Worm (Caenorhabditis elegans) whole organism, L1 larva: Measurements from ENCODE around the gene F55G1.15.
A peak's percentile ranks its signal among the peaks of the same experiment; 100 is the strongest.

Experiments used
- C04F5.9 ChIP-seq: sonication (generic microtip); optimal IDR thresholded peaks from 2 replicates; lab custom pipeline; 2016; ENCODE audit warnings: missing genetic modification characterization, missing compliant biosample characterization
- C16A3.4 ChIP-seq: fragments of 150-350 bp; optimal IDR thresholded peaks from 2 replicates; lab custom pipeline; 2014; ENCODE audit warnings: missing biosample characterization, missing genetic modification characterization
- C34B4.2 ChIP-seq: sonication (generic microtip); optimal IDR thresholded peaks from 2 replicates; lab custom pipeline; 2017; ENCODE audit warnings: mild to moderate bottlenecking, missing genetic modification characterization, missing compliant biosample characterization
- Y116A8C.19 ChIP-seq: sonication (generic microtip); optimal IDR thresholded peaks from 2 replicates; lab custom pipeline; 2016; ENCODE audit warnings: missing compliant biosample characterization, missing genetic modification characterization, borderline replicate concordance
- alr-1 ChIP-seq: fragments of 200-800 bp; sonication (Bioruptor generic); optimal IDR thresholded peaks from 2 replicates; lab custom pipeline; 2018; ENCODE audit warnings: borderline replicate concordance, mild to moderate bottlenecking, missing genetic modification characterization, missing compliant biosample characterization
- aly-2 ChIP-seq: fragments of 150-350 bp; optimal IDR thresholded peaks from 2 replicates; lab custom pipeline; 2014; ENCODE audit warnings: missing biosample characterization, missing genetic modification characterization
- ceh-63 ChIP-seq: fragments of 200-800 bp; sonication (Bioruptor generic); optimal IDR thresholded peaks from 2 replicates; lab custom pipeline; 2018; ENCODE audit warnings: mild to moderate bottlenecking, missing genetic modification characterization, missing compliant biosample characterization
- ceh-8 ChIP-seq: fragments of 200-800 bp; sonication (Bioruptor generic); optimal IDR thresholded peaks from 2 replicates; lab custom pipeline; 2018; ENCODE audit warnings: mild to moderate bottlenecking, missing genetic modification characterization, moderate library complexity, missing compliant biosample characterization
- ceh-82 ChIP-seq, 3 experiments: fragments of 150-350 bp in 1 of 3; sonication (generic microtip) in 2 of 3; optimal IDR thresholded peaks; 2 replicates each; lab custom pipeline; 2014 to 2017; ENCODE audit warnings: missing biosample characterization in 3 of 3, missing genetic modification characterization in 3 of 3
- ceh-90 ChIP-seq: sonication (generic microtip); optimal IDR thresholded peaks from 2 replicates; lab custom pipeline; 2016; ENCODE audit warnings: missing genetic modification characterization, missing compliant biosample characterization
- dsc-1 ChIP-seq: sonication (generic microtip); optimal IDR thresholded peaks from 2 replicates; lab custom pipeline; 2016; ENCODE audit warnings: mild to moderate bottlenecking, missing genetic modification characterization, missing compliant biosample characterization
- efl-1 ChIP-seq, 4 experiments: fragments of 150-350 bp; optimal IDR thresholded peaks in 3 of 4; peaks in 1 of 4; 1 replicate in 1 of 4; 2 replicates in 3 of 4; lab custom pipeline; 2014; ENCODE audit warnings: missing biosample characterization in 2 of 4, missing genetic modification characterization in 2 of 4, missing genetic modification reagents in 2 of 4
- egl-13 ChIP-seq: sonication (generic microtip); optimal IDR thresholded peaks from 2 replicates; lab custom pipeline; 2016; ENCODE audit warnings: missing genotype, missing genetic modification reagents, missing genetic modification characterization, missing compliant biosample characterization
- egl-27 ChIP-seq, 2 experiments: fragments of 150-350 bp in 1 of 2; sonication (generic microtip); optimal IDR thresholded peaks; 3 replicates each; lab custom pipeline; 2017 to 2018; ENCODE audit warnings: missing biosample characterization in 2 of 2, missing genetic modification characterization in 2 of 2, missing genetic modification reagents in 2 of 2
- elt-3 ChIP-seq, 6 experiments: fragments of 150-350 bp in 1 of 6; sonication (generic microtip); optimal IDR thresholded peaks; 2 replicates each; lab custom pipeline; 2017 to 2018; ENCODE audit warnings: missing biosample characterization in 6 of 6, missing genetic modification characterization in 6 of 6, inconsistent platforms in 1 of 6
- ets-5 ChIP-seq: fragments of 200-800 bp; sonication (Bioruptor generic); IDR thresholded peaks from 2 replicates; pipeline ENCODE4 v1.3.6; 2022; ENCODE audit warnings: missing genetic modification characterization, missing compliant biosample characterization
- fkh-4 ChIP-seq: sonication (generic microtip); optimal IDR thresholded peaks from 2 replicates; lab custom pipeline; 2016; ENCODE audit warnings: missing compliant biosample characterization, missing genetic modification characterization, borderline replicate concordance
- fkh-8 ChIP-seq: sonication (generic microtip); optimal IDR thresholded peaks from 2 replicates; lab custom pipeline; 2016; ENCODE audit warnings: mild to moderate bottlenecking, missing genetic modification characterization, missing compliant biosample characterization
- grh-1 ChIP-seq: fragments of 200-800 bp; sonication (Bioruptor generic); IDR thresholded peaks from 2 replicates; pipeline ENCODE4 v1.3.6; 2022; ENCODE audit warnings: missing genetic modification reagents, missing genetic modification characterization, missing compliant biosample characterization
- hlh-17 ChIP-seq: fragments of 200-800 bp; sonication (Bioruptor generic); optimal IDR thresholded peaks from 2 replicates; lab custom pipeline; 2018; ENCODE audit warnings: missing genetic modification characterization, mild to moderate bottlenecking, missing compliant biosample characterization, moderate library complexity, borderline replicate concordance
- hpl-2 ChIP-seq: fragments of 150-350 bp; optimal IDR thresholded peaks from 2 replicates; lab custom pipeline; 2014; ENCODE audit warnings: missing biosample characterization, missing genetic modification reagents, missing genetic modification characterization
- irx-1 ChIP-seq: sonication (generic microtip); optimal IDR thresholded peaks from 2 replicates; lab custom pipeline; 2016; ENCODE audit warnings: missing genetic modification characterization, missing compliant biosample characterization
- isw-1 ChIP-seq: fragments of 200-800 bp; sonication (Bioruptor generic); IDR thresholded peaks from 2 replicates; pipeline ENCODE4 v1.3.6; 2022; ENCODE audit warnings: missing genetic modification characterization, missing compliant biosample characterization
- jun-1 ChIP-seq: fragments of 150-350 bp; optimal IDR thresholded peaks from 2 replicates; lab custom pipeline; 2014; ENCODE audit warnings: missing biosample characterization, missing genetic modification reagents, missing genetic modification characterization
- lin-39 ChIP-seq: fragments of 150-350 bp; optimal IDR thresholded peaks from 2 replicates; lab custom pipeline; 2014; ENCODE audit warnings: missing biosample characterization, missing genetic modification reagents, missing genetic modification characterization
- lsy-2 ChIP-seq, 2 experiments: fragments of 150-350 bp; optimal IDR thresholded peaks; 2 replicates each; lab custom pipeline; 2014; ENCODE audit warnings: missing biosample characterization in 2 of 2, missing genetic modification characterization in 2 of 2
- mab-9 ChIP-seq: fragments of 200-800 bp; sonication (Bioruptor generic); IDR thresholded peaks from 2 replicates; pipeline ENCODE4 v1.3.6; 2022; ENCODE audit warnings: missing genetic modification reagents, missing genetic modification characterization, missing compliant biosample characterization
- mdl-1 ChIP-seq, 2 experiments: fragments of 150-350 bp; optimal IDR thresholded peaks; 2 replicates each; lab custom pipeline; 2014 to 2017; ENCODE audit warnings: missing biosample characterization in 2 of 2, missing genetic modification characterization in 2 of 2, inconsistent platforms in 1 of 2
- nhr-11 ChIP-seq: fragments of 150-350 bp; optimal IDR thresholded peaks from 2 replicates; lab custom pipeline; 2014; ENCODE audit warnings: missing biosample characterization, missing genetic modification characterization
- nhr-28 ChIP-seq: fragments of 150-350 bp; optimal IDR thresholded peaks from 2 replicates; lab custom pipeline; 2014; ENCODE audit warnings: missing biosample characterization, missing genetic modification characterization
- nhr-47 ChIP-seq: sonication (generic microtip); optimal IDR thresholded peaks from 2 replicates; lab custom pipeline; 2016; ENCODE audit warnings: mild to moderate bottlenecking, missing genetic modification characterization, moderate library complexity, missing compliant biosample characterization
- nhr-71 ChIP-seq: sonication (generic microtip); optimal IDR thresholded peaks from 2 replicates; lab custom pipeline; 2016; ENCODE audit warnings: mild to moderate bottlenecking, missing genetic modification characterization, moderate library complexity, missing compliant biosample characterization
- nhr-76 ChIP-seq: sonication (generic microtip); optimal IDR thresholded peaks from 2 replicates; lab custom pipeline; 2017; ENCODE audit warnings: missing biosample characterization, missing genetic modification characterization
- nhr-84 ChIP-seq: sonication (generic microtip); optimal IDR thresholded peaks from 2 replicates; lab custom pipeline; 2017; ENCODE audit warnings: missing biosample characterization, missing genetic modification characterization
- nhr-85 ChIP-seq: sonication (generic microtip); peaks from one replicate; lab custom pipeline; 2016; ENCODE audit warnings: missing genetic modification characterization, inconsistent platforms, missing compliant biosample characterization
- nhr-90 ChIP-seq: sonication (generic microtip); optimal IDR thresholded peaks from 2 replicates; lab custom pipeline; 2016; ENCODE audit warnings: mild to moderate bottlenecking, missing genetic modification characterization, missing compliant biosample characterization; ENCODE audit not compliant: poor library complexity
- skn-1 ChIP-seq: fragments of 150-350 bp; optimal IDR thresholded peaks from 2 replicates; lab custom pipeline; 2014; ENCODE audit warnings: missing biosample characterization, missing genetic modification characterization
- snu-23 ChIP-seq: sonication (generic microtip); optimal IDR thresholded peaks from 2 replicates; lab custom pipeline; 2016; ENCODE audit warnings: missing genetic modification characterization, missing compliant biosample characterization
- sox-4 ChIP-seq: sonication (generic microtip); optimal IDR thresholded peaks from 2 replicates; lab custom pipeline; 2016; ENCODE audit warnings: missing genetic modification characterization, missing compliant biosample characterization
- sptf-1 ChIP-seq: fragments of 150-350 bp; optimal IDR thresholded peaks from 2 replicates; lab custom pipeline; 2014; ENCODE audit warnings: missing biosample characterization, missing genetic modification characterization
- sup-37 ChIP-seq: fragments of 200-800 bp; sonication (Bioruptor generic); optimal IDR thresholded peaks from 2 replicates; lab custom pipeline; 2018; ENCODE audit warnings: mild to moderate bottlenecking, missing genetic modification characterization, missing compliant biosample characterization
- swsn-7 ChIP-seq: sonication (generic microtip); optimal IDR thresholded peaks from 2 replicates; lab custom pipeline; 2016; ENCODE audit warnings: missing genetic modification characterization, missing compliant biosample characterization
- tlp-1 ChIP-seq: fragments of 150-350 bp; optimal IDR thresholded peaks from 2 replicates; lab custom pipeline; 2014; ENCODE audit warnings: missing biosample characterization, missing genetic modification characterization
- unc-62 ChIP-seq: fragments of 150-350 bp; optimal IDR thresholded peaks from 2 replicates; lab custom pipeline; 2014; ENCODE audit warnings: missing biosample characterization, missing genetic modification reagents, missing genetic modification characterization
- vab-15 ChIP-seq: sonication (generic microtip); optimal IDR thresholded peaks from 2 replicates; lab custom pipeline; 2017; ENCODE audit warnings: missing genotype, mild to moderate bottlenecking, missing genetic modification characterization, missing compliant biosample characterization
- zag-1 ChIP-seq: fragments of 150-350 bp; optimal IDR thresholded peaks from 2 replicates; lab custom pipeline; 2014; ENCODE audit warnings: missing biosample characterization, missing genetic modification characterization
- ztf-4 ChIP-seq: fragments of 150-350 bp; optimal IDR thresholded peaks from 2 replicates; lab custom pipeline; 2014; ENCODE audit warnings: missing biosample characterization, missing genetic modification characterization

The F55G1.15 gene

ce11 chrIV:7507305-7507704 lies 6.1 kb upstream of the F55G1.15 start (continued):
- TF ChIP-seq nhr-28 (no peak), swsn-7 (tag; lab: Kevin White, UChicago) (peak; percentile 35), fkh-8 (tag; lab: Kevin White, UChicago) (no peak), elt-3 (tag; optimal IDR thresholded peaks at IDR 0.05; lab: Kevin White, UChicago) (peak in 1 of 6 experiments; percentile 65), nhr-76 (tag; lab: Kevin White, UChicago) (no peak), Y116A8C.19 (no peak), zag-1 (tag; lab: Kevin White, UChicago) (no peak)

- TF ChIP-seq ets-5 (0 out of 2 replicates have a peak, but pooled peaks have one; percentile 45), efl-1 (optimal IDR thresholded peaks at IDR 0.05; lab: Kevin White, UChicago) (no peak), efl-1 (GFP tag; optimal IDR thresholded peaks at IDR 0.05 in 1 of 2; lab: Kevin White, UChicago) (peak in 1 of 2 experiments; percentile 93), irx-1 (tag; lab: Kevin White, UChicago) (no peak)
These were observed 5.5 kb upstream of the F55G1.15 start for ce11 chrIV:7506711-7507110.

ce11 chrIV:7505866-7506488 lies 4.7 kb upstream of the F55G1.15 start:
- no peak for TF ChIP-seq ets-5
- no peak for TF ChIP-seq jun-1
- peak; percentile 67 for TF ChIP-seq ztf-4
- no peak for TF ChIP-seq egl-27 (tag; optimal IDR thresholded peaks at IDR 0.05; lab: Kevin White, UChicago)
- TF ChIP-seq sup-37 (GFP tag; lab: Kevin White, UChicago) = peak; percentile 47
- no peak for TF ChIP-seq zag-1 (tag; lab: Kevin White, UChicago)
- TF ChIP-seq isw-1 (GFP tag; lab: Robert Waterston, UW) = no peak
- no peak for TF ChIP-seq mab-9
- TF ChIP-seq alr-1 = no peak
- TF ChIP-seq nhr-90 = peak; percentile 63
- TF ChIP-seq nhr-11 (tag; lab: Kevin White, UChicago) = no peak
- TF ChIP-seq nhr-71 (tag; lab: Kevin White, UChicago) = peak; percentile 72
- TF ChIP-seq vab-15 = no peak
- TF ChIP-seq aly-2 (tag; lab: Kevin White, UChicago) = peak; percentile 87
- no peak for TF ChIP-seq sox-4 (tag; lab: Kevin White, UChicago)
- peak in 1 of 2 experiments; percentile 15 for TF ChIP-seq efl-1 (optimal IDR thresholded peaks at IDR 0.05; lab: Kevin White, UChicago)
- TF ChIP-seq efl-1 (GFP tag; optimal IDR thresholded peaks at IDR 0.05 in 1 of 2; lab: Kevin White, UChicago) = peak in 1 of 2 experiments; percentile 88
- TF ChIP-seq nhr-28 = no peak
- TF ChIP-seq ceh-90 (tag; lab: Kevin White, UChicago) = no peak
- TF ChIP-seq ceh-63 (GFP tag; lab: Kevin White, UChicago) = no peak
- TF ChIP-seq ceh-8 (GFP tag; lab: Kevin White, UChicago) = no peak
- no peak for TF ChIP-seq C16A3.4
- no peak for TF ChIP-seq ceh-82 (tag; optimal IDR thresholded peaks at IDR 0.05; lab: Kevin White, UChicago)
- no peak for TF ChIP-seq skn-1
- TF ChIP-seq hpl-2 (GFP tag; lab: Kevin White, UChicago) = no peak
- no peak for TF ChIP-seq tlp-1
- no peak for TF ChIP-seq nhr-84 (tag; lab: Kevin White, UChicago)
- no peak for TF ChIP-seq fkh-4
- TF ChIP-seq egl-13 (tag; lab: Kevin White, UChicago) = no peak
- TF ChIP-seq C04F5.9 (tag; lab: Kevin White, UChicago) = no peak
- no peak for TF ChIP-seq sptf-1 (tag; lab: Kevin White, UChicago)
- 0 out of 2 replicates have a peak, but pooled peaks have one; percentile 28 for TF ChIP-seq grh-1 (GFP tag; lab: Robert Waterston, UW)
- peak; percentile 45 for TF ChIP-seq nhr-47 (tag; lab: Kevin White, UChicago)
- no peak for TF ChIP-seq irx-1 (tag; lab: Kevin White, UChicago)
- no peak for TF ChIP-seq lin-39 (tag; lab: Kevin White, UChicago)
- TF ChIP-seq lsy-2 (tag; optimal IDR thresholded peaks at IDR 0.05; lab: Kevin White, UChicago) = peak in 1 of 2 experiments; percentile 32
- no peak for TF ChIP-seq unc-62 (GFP tag; lab: Kevin White, UChicago)
- TF ChIP-seq snu-23 (GFP tag; lab: Kevin White, UChicago) = peak; percentile 62
- no peak for TF ChIP-seq C34B4.2 (tag; lab: Kevin White, UChicago)
- TF ChIP-seq nhr-85 (tag; lab: Kevin White, UChicago) = peak; percentile 84
- TF ChIP-seq hlh-17 (GFP tag; lab: Kevin White, UChicago) = no peak
- no peak for TF ChIP-seq mdl-1 (tag; optimal IDR thresholded peaks at IDR 0.05; lab: Kevin White, UChicago)
- TF ChIP-seq dsc-1 (tag; lab: Kevin White, UChicago) = peak; percentile 25
